Fruit fly (Drosophila melanogaster): ENCODE data around the gene Mst84B.

Mst84B gene

DNA sequence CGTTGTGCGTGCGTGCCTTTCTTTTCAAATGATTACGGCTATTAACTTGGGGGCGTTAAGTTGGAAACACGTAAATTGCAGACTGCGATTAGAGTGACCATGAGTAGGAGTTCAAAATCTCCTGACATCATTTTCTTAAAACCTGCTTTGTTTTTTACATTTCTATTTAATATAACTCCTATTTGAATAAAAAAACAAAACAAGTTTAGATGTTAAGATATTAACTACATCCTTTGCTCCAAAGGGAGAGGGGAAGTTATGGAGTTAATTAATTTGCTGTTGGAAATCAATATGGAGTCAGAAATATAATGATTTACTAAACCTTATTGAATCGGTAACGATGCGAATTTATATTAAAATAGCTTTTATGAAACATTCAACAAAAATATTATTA, 24.0 kb downstream of the Mst84B start, which contains the start of gene Tailor:
Tailor (minus strand) TSS at position 101 of the 394 bp plus-strand sequence.
- TF ChIP-seq CrebB (tag; optimal IDR thresholded peaks at IDR 0.05): no peak
- TF ChIP-seq Hmx (GFP tag; optimal IDR thresholded peaks at IDR 0.05): peak; percentile 1

DNA sequence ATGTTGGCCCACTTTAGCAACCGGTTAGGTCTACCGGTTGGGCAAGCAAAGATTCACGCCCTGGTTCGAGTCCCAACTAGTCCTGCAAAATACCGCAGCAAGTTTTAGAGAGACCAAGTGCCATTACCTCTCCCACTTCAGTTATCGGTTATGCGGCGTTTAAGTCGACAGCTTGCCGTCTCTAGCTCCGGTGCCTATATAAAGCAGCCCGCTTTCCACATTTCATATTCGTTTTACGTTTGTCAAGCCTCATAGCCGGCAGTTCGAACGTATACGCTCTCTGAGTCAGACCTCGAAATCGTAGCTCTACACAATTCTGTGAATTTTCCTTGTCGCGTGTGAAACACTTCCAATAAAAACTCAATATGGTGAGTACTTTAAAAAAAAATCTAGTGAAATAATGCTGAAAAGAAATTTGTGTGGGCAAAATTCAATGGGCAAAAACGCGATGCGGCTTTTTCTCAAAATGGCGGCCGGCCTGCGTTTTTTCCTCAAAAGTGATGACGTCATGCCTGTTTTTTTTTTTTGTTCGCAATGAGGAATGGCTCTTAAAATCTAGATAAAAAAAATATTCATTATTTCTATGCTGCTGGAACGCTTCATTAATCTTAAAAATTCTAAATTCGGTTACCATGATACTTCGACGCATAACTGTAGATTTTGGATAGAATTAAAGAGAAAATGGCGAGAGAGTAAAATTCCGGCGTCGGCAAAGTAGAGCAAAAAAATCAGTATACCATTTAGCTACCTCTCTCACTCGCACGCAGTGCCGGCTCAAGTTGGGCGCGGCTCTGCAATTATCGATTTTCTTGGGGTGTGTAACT, 24.6 kb downstream of the Mst84B start, which contains the start of gene alphaTub84B:
alphaTub84B (plus strand) TSS at position 223 of the 824 bp plus-strand sequence.
- TF ChIP-seq CG31388 (GFP tag; optimal IDR thresholded peaks at IDR 0.05) (no peak), unpg (GFP tag; optimal IDR thresholded peaks at IDR 0.05) (peak; percentile 43), bigmax (GFP tag; optimal IDR thresholded peaks at IDR 0.05) (peak; percentile 64), Ets97D (GFP tag; optimal IDR thresholded peaks at IDR 0.05) (peak; percentile 62), Mes4 (GFP tag; optimal IDR thresholded peaks at IDR 0.05) (peak; percentile 55), otp (GFP tag; IDR thresholded peaks at IDR 0.05) (peak; percentile 75; the same call in 2 of the 3 replicates), CG10543 (GFP tag; optimal IDR thresholded peaks at IDR 0.05) (peak; percentile 85), Oli (tag; optimal IDR thresholded peaks at IDR 0.05) (peak; percentile 20), so (GFP tag; IDR thresholded peaks at IDR 0.05) (peak; percentile 71; the same call in 2 of the 3 replicates), pita (GFP tag; optimal IDR thresholded peaks at IDR 0.05) (peak; percentile 93), CG10366 (GFP tag; IDR thresholded peaks at IDR 0.05) (no peak), PHDP (tag; optimal IDR thresholded peaks at IDR 0.05) (peak; percentile 58), gfzf (GFP tag; optimal IDR thresholded peaks at IDR 0.05) (peak; percentile 97), sisA (GFP tag; IDR thresholded peaks at IDR 0.05) (no peak), CG8388 (GFP tag; optimal IDR thresholded peaks at IDR 0.05) (peak; percentile 47), CG10565 (GFP tag; optimal IDR thresholded peaks at IDR 0.05) (no peak), MBD-R2 (GFP tag; IDR thresholded peaks at IDR 0.05) (peak; percentile 49), CG17361 (GFP tag; IDR thresholded peaks at IDR 0.05) (peak; percentile 40; the same call in 1 of the 3 replicates), insv (GFP tag; optimal IDR thresholded peaks at IDR 0.05) (peak in 1 of 2 experiments; percentile 44), Poxn (GFP tag; IDR thresholded peaks at IDR 0.05) (no peak), Oaz (GFP tag; IDR thresholded peaks at IDR 0.05) (no peak), CG31224 (GFP tag; IDR thresholded peaks at IDR 0.05) (no peak), zfh2 (GFP tag; optimal IDR thresholded peaks at IDR 0.05) (peak; percentile 34), amos (GFP tag; IDR thresholded peaks at IDR 0.05; ENCODE audit: partially characterized antibody) (peak; percentile 68), CG17612 (GFP tag; IDR thresholded peaks at IDR 0.05) (no peak; the same call in 1 of the 2 replicates), Dll (GFP tag; IDR thresholded peaks at IDR 0.05; ENCODE audit: partially characterized antibody) (no peak), sens-2 (GFP tag; IDR thresholded peaks at IDR 0.05) (0 out of 2 replicates have a peak, but pooled peaks have one; percentile 31), Pdp1 (GFP tag; optimal IDR thresholded peaks at IDR 0.05) (peak; percentile 63 to 79), CG17912 (GFP tag; optimal IDR thresholded peaks at IDR 0.05) (peak; percentile 84), pum (GFP tag; optimal IDR thresholded peaks at IDR 0.05) (peak; percentile 9), bcd (GFP tag; optimal IDR thresholded peaks at IDR 0.05) (peak; percentile 42), CG14441 (GFP tag; IDR thresholded peaks at IDR 0.05) (peak; percentile 46; the same call in 1 of the 2 replicates), Usf (GFP tag; optimal IDR thresholded peaks at IDR 0.05) (no peak), pnt (GFP tag; optimal IDR thresholded peaks at IDR 0.05) (peak; percentile 46), Rx (GFP tag; IDR thresholded peaks at IDR 0.05) (peak; percentile 39), hkb (optimal IDR thresholded peaks at IDR 0.05) (peak; percentile 52), hkb (GFP tag; IDR thresholded peaks at IDR 0.05) (peak; percentile 82), Opbp (GFP tag; IDR thresholded peaks at IDR 0.05; ENCODE audit: partially characterized antibody) (peak; percentile 73; the same call in 2 of the 3 replicates), chinmo (GFP tag; IDR thresholded peaks at IDR 0.05; ENCODE audit: partially characterized antibody) (peak; percentile 80; the same call in 2 of the 4 replicates), CG8359 (GFP tag; optimal IDR thresholded peaks at IDR 0.05; ENCODE audit: borderline replicate concordance) (no peak), Dfd (GFP tag; optimal IDR thresholded peaks at IDR 0.05) (no peak), C15 (GFP tag; IDR thresholded peaks at IDR 0.05) (peak; percentile 28; the same call in 1 of the 3 replicates), CG4360 (GFP tag; IDR thresholded peaks at IDR 0.05) (peak; percentile 42; the same call in 1 of the 2 replicates), Drgx (GFP tag; IDR thresholded peaks at IDR 0.05) (peak; percentile 61), Awh (GFP tag; IDR thresholded peaks at IDR 0.05) (peak; percentile 42; the same call in 1 of the 2 replicates)

Data from whole organism, embryonic.